Fruit fly (Drosophila melanogaster) S2 (cell line): ENCODE measurements around the gene CG3342.

Source experiments
- CG8478 ChIP-seq: fragments of >200 bp; optimal IDR thresholded peaks from 2 replicates; lab custom pipeline; 2018
- CTCF ChIP-seq, 2 experiments: fragments of >200 bp; optimal IDR thresholded peaks; 2 replicates each; lab custom pipeline; 2018

DNA sequence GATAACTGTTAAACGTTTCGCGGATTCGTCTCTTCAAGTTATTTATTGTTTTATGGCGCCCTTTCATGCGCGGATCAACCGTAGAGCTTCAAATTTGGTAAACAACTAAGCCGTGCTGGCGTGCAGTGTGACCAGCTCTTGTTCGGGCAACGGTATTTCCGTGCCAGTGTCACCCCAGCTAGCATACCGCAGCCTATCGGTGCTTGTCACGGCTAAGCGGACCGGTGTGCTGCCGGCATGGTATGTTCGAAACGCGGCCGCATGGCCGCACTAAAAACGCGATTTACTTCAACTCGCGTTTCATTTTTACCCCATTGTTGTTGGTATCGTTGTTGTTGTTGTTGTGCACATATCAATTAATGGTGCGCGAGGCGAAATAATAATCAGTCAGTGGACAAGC is 3.5 kb downstream of the CG3342 start, which contains the start of the genes CG42340 and CG3918:
- TF ChIP-seq CG8478 (lab: Kevin White, UChicago) (no peak), CTCF (optimal IDR thresholded peaks at IDR 0.05; lab: Kevin White, UChicago) (peak; percentile 53 to 61)
